Fruit fly (Drosophila melanogaster): Measurements from ENCODE around the gene CG12541.
A peak's percentile ranks its signal among the peaks of the same experiment; 100 is the strongest.

The CG12541 gene

dm6 chrX:6996965-6997652 lies 68.7 kb downstream of the CG12541 start (continued):
- TF ChIP-seq pfk (GFP tag; optimal IDR thresholded peaks at IDR 0.05) (peak; percentile 75), CG30020 (tag; optimal IDR thresholded peaks at IDR 0.05) (no peak), lab (GFP tag; optimal IDR thresholded peaks at IDR 0.05) (no peak), CG6813 (GFP tag; optimal IDR thresholded peaks at IDR 0.05) (no peak), Pdp1 (GFP tag; optimal IDR thresholded peaks at IDR 0.05) (peak in 1 of 2 experiments; percentile 97), twi (tag; optimal IDR thresholded peaks at IDR 0.05) (peak; percentile 19), CG2199 (GFP tag; IDR thresholded peaks at IDR 0.05) (0 out of 3 replicates have a peak, but pooled peaks have one; percentile 19), danr (GFP tag; IDR thresholded peaks at IDR 0.05) (no peak), ac (GFP tag; optimal IDR thresholded peaks at IDR 0.05) (no peak), CG10209 (GFP tag; optimal IDR thresholded peaks at IDR 0.05) (no peak), CG7928 (GFP tag; optimal IDR thresholded peaks at IDR 0.05) (no peak), Lim3 (GFP tag; IDR thresholded peaks at IDR 0.05) (no peak), Deaf1 (tag; optimal IDR thresholded peaks at IDR 0.05) (peak; percentile 70), D19A (tag; optimal IDR thresholded peaks at IDR 0.05) (peak; percentile 8), CG16779 (GFP tag; IDR thresholded peaks at IDR 0.05) (no peak), Hr78 (GFP tag; optimal IDR thresholded peaks at IDR 0.05) (no peak), yki (optimal IDR thresholded peaks at IDR 0.05) (peak; percentile 7), CG7786 (GFP tag; optimal IDR thresholded peaks at IDR 0.05) (no peak), Hmr (GFP tag; optimal IDR thresholded peaks at IDR 0.05) (no peak), CHES-1-like (GFP tag; optimal IDR thresholded peaks at IDR 0.05) (no peak), vfl (GFP tag; optimal IDR thresholded peaks at IDR 0.05) (peak; percentile 5), grn (GFP tag; optimal IDR thresholded peaks at IDR 0.05) (peak; percentile 99), cad (GFP tag; optimal IDR thresholded peaks at IDR 0.05) (no peak), CG9932 (GFP tag; IDR thresholded peaks at IDR 0.05) (no peak), wor (GFP tag; IDR thresholded peaks at IDR 0.05) (no peak), Trl (optimal IDR thresholded peaks at IDR 0.05) (peak; percentile 53 to 59), Trl (GFP tag; optimal IDR thresholded peaks at IDR 0.05) (no peak), CG8281 (tag; optimal IDR thresholded peaks at IDR 0.05) (peak; percentile 32), Dek (tag; optimal IDR thresholded peaks at IDR 0.05) (no peak), CG10543 (GFP tag; optimal IDR thresholded peaks at IDR 0.05) (peak; percentile 44), CG14667 (GFP tag; IDR thresholded peaks at IDR 0.05) (no peak), CG7963 (GFP tag; IDR thresholded peaks at IDR 0.05; ENCODE audit: partially characterized antibody) (no peak), kah (GFP tag; optimal IDR thresholded peaks at IDR 0.05) (peak; percentile 66), CG3838 (GFP tag; optimal IDR thresholded peaks at IDR 0.05) (no peak), slou (GFP tag; optimal IDR thresholded peaks at IDR 0.05) (no peak), ato (GFP tag; IDR thresholded peaks at IDR 0.05; ENCODE audit: partially characterized antibody) (no peak), CG17829 (tag; optimal IDR thresholded peaks at IDR 0.05) (no peak), MTF-1 (GFP tag; optimal IDR thresholded peaks at IDR 0.05; ENCODE audit: borderline replicate concordance) (no peak), CG15479 (GFP tag; optimal IDR thresholded peaks at IDR 0.05) (peak; percentile 72), br (optimal IDR thresholded peaks at IDR 0.05) (no peak), Dll (GFP tag; IDR thresholded peaks at IDR 0.05; ENCODE audit: partially characterized antibody) (no peak), Meics (GFP tag; optimal IDR thresholded peaks at IDR 0.05) (no peak), dati (GFP tag; IDR thresholded peaks at IDR 0.05) (no peak), Rx (GFP tag; IDR thresholded peaks at IDR 0.05) (no peak), CG8290 (GFP tag; optimal IDR thresholded peaks at IDR 0.05) (peak; percentile 4), CG8290 (tag; optimal IDR thresholded peaks at IDR 0.05) (peak in 1 of 2 experiments; percentile 44), Rfx (GFP tag; IDR thresholded peaks at IDR 0.05) (no peak), CG15601 (tag; optimal IDR thresholded peaks at IDR 0.05) (no peak), chm (GFP tag; IDR thresholded peaks at IDR 0.05) (no peak; the same call in 1 of the 2 replicates), pita (GFP tag; optimal IDR thresholded peaks at IDR 0.05) (no peak), HLHmδ (GFP tag; optimal IDR thresholded peaks at IDR 0.05) (no peak)

All from whole organism, embryonic.